Fruit fly (Drosophila melanogaster): Measurements from ENCODE around the gene csw.
A peak's percentile ranks its signal among the peaks of the same experiment; 100 is the strongest.

The csw gene

dm6 chrX:2070708-2071063 is 23.3 kb upstream of the csw start (continued):
- TF ChIP-seq gfzf (GFP tag; optimal IDR thresholded peaks at IDR 0.05) (no peak), hbn (GFP tag; IDR thresholded peaks at IDR 0.05; ENCODE audit: partially characterized antibody) (no peak), slp2 (GFP tag; optimal IDR thresholded peaks at IDR 0.05) (peak; percentile 35), CG7839 (tag; optimal IDR thresholded peaks at IDR 0.05) (peak; percentile 71), CG4328 (GFP tag; optimal IDR thresholded peaks at IDR 0.05) (peak; percentile 57), Mes4 (GFP tag; optimal IDR thresholded peaks at IDR 0.05) (no peak), CG6272 (GFP tag; IDR thresholded peaks at IDR 0.05) (peak; percentile 39; the same call in 1 of the 2 replicates), pan (optimal IDR thresholded peaks at IDR 0.05) (no peak), pan (GFP tag; optimal IDR thresholded peaks at IDR 0.05 in 1 of 2, IDR thresholded peaks at IDR 0.05 in 1 of 2) (peak in 1 of 2 experiments; percentile 74), Doc2 (GFP tag; IDR thresholded peaks at IDR 0.05) (peak; percentile 14; the same call in 1 of the 2 replicates), NfI (GFP tag; optimal IDR thresholded peaks at IDR 0.05) (peak; percentile 52), z (GFP tag; IDR thresholded peaks at IDR 0.05) (no peak), cg (GFP tag; optimal IDR thresholded peaks at IDR 0.05) (no peak), rib (GFP tag; IDR thresholded peaks at IDR 0.05) (peak; percentile 74), CG4854 (GFP tag; optimal IDR thresholded peaks at IDR 0.05) (no peak), CG43689 (GFP tag; IDR thresholded peaks at IDR 0.05) (no peak), CG11093 (GFP tag; IDR thresholded peaks at IDR 0.05) (peak; percentile 62; the same call in 2 of the 3 replicates), CG6654 (GFP tag; optimal IDR thresholded peaks at IDR 0.05) (no peak), CG18011 (GFP tag; optimal IDR thresholded peaks at IDR 0.05) (no peak), Ets65A (GFP tag) (peak; percentile 92), phol (tag; optimal IDR thresholded peaks at IDR 0.05) (peak; percentile 49), nom (GFP tag; optimal IDR thresholded peaks at IDR 0.05) (peak; percentile 11), CG10431 (GFP tag; optimal IDR thresholded peaks at IDR 0.05) (no peak), CG17912 (GFP tag; optimal IDR thresholded peaks at IDR 0.05) (peak; percentile 5), Sry-δ (GFP tag; optimal IDR thresholded peaks at IDR 0.05) (no peak), D19A (tag; optimal IDR thresholded peaks at IDR 0.05) (peak; percentile 25), sens-2 (GFP tag; IDR thresholded peaks at IDR 0.05) (no peak), sens (GFP tag) (peak; percentile 79), gsb (GFP tag; IDR thresholded peaks at IDR 0.05) (peak; percentile 50; the same call in 1 of the 2 replicates), lab (GFP tag; optimal IDR thresholded peaks at IDR 0.05) (peak; percentile 82), Poxn (GFP tag; IDR thresholded peaks at IDR 0.05) (peak; percentile 22; the same call in 1 of the 2 replicates), gcm2 (GFP tag; optimal IDR thresholded peaks at IDR 0.05) (peak; percentile 26), CG6791 (GFP tag; IDR thresholded peaks at IDR 0.05; ENCODE audit: partially characterized antibody) (no peak), CG7786 (GFP tag; optimal IDR thresholded peaks at IDR 0.05) (peak; percentile 47), B-H2 (GFP tag; optimal IDR thresholded peaks at IDR 0.05) (no peak), btn (GFP tag; optimal IDR thresholded peaks at IDR 0.05) (peak; percentile 15), otp (GFP tag; IDR thresholded peaks at IDR 0.05) (0 out of 3 replicates have a peak, but pooled peaks have one; percentile 52), ara (GFP tag; IDR thresholded peaks at IDR 0.05) (no peak), Blimp-1 (GFP tag; optimal IDR thresholded peaks at IDR 0.05) (peak; percentile 40), CG3726 (GFP tag; IDR thresholded peaks at IDR 0.05) (0 out of 3 replicates have a peak, but pooled peaks have one; percentile 44), Aef1 (GFP tag; IDR thresholded peaks at IDR 0.05) (peak; percentile 77), CG30403 (GFP tag; optimal IDR thresholded peaks at IDR 0.05) (peak; percentile 57), prd (optimal IDR thresholded peaks at IDR 0.05) (no peak), prd (GFP tag; IDR thresholded peaks at IDR 0.05) (peak; percentile 72), Dbx (GFP tag; IDR thresholded peaks at IDR 0.05) (peak; percentile 76), p53 (GFP tag; optimal IDR thresholded peaks at IDR 0.05) (no peak), CG32767 (GFP tag; IDR thresholded peaks at IDR 0.05) (peak; percentile 49; the same call in 1 of the 2 replicates), gce (GFP tag; IDR thresholded peaks at IDR 0.05) (peak; percentile 57; the same call in 2 of the 3 replicates), CG12236 (GFP tag; optimal IDR thresholded peaks at IDR 0.05) (no peak), dmrt11E (tag; optimal IDR thresholded peaks at IDR 0.05) (no peak), Pdp1 (GFP tag; optimal IDR thresholded peaks at IDR 0.05) (peak; percentile 24 to 61), CG15479 (GFP tag; optimal IDR thresholded peaks at IDR 0.05) (peak; percentile 53)

Data from whole organism, embryonic.